Worm (Caenorhabditis elegans): Measurements from ENCODE around the gene cyh-1.
A peak's percentile ranks its signal among the peaks of the same experiment; 100 is the strongest.

The cyh-1 gene

DNA sequence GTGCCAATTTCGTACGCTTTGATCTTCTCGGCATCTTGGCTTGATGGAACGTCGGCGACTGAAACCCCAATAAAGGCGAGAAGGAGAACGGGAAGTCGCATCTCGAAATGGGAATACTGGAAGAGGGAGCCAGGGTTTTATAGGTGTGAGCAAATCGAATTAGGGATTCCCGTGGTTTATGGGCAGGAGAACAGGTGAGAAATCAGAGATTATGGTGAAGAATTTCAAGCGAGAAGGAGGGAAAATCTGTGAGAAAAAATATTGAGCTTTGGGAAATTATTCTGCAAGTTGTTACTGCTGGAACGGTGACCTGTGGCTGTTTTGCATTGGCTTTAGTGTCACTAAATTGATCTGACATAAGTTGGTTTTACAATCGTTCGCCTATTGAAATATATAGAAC is 33.2 kb upstream of the cyh-1 start, which contains the start of gene Y49F6B.13:
Y49F6B.13 (minus strand) TSS at position 101 of the 400 bp plus-strand sequence.
- TF ChIP-seq flt-1 (GFP tag; IDR thresholded peaks at IDR 0.05) (no peak), ceh-13 (GFP tag; optimal IDR thresholded peaks at IDR 0.05) (no peak), tra-4 (tag; optimal IDR thresholded peaks at IDR 0.05) (no peak), ceh-36 (tag; optimal IDR thresholded peaks at IDR 0.05) (no peak), pes-1 (GFP tag; IDR thresholded peaks at IDR 0.05) (no peak), hnd-1 (tag; optimal IDR thresholded peaks at IDR 0.05) (no peak), scrt-1 (GFP tag; IDR thresholded peaks at IDR 0.05) (no peak), tbx-37 (GFP tag; conservative IDR thresholded peaks at IDR 0.05) (no peak), ets-7 (tag; optimal IDR thresholded peaks at IDR 0.05) (no peak), B0310.2 (tag; optimal IDR thresholded peaks at IDR 0.05) (no peak)

DNA sequence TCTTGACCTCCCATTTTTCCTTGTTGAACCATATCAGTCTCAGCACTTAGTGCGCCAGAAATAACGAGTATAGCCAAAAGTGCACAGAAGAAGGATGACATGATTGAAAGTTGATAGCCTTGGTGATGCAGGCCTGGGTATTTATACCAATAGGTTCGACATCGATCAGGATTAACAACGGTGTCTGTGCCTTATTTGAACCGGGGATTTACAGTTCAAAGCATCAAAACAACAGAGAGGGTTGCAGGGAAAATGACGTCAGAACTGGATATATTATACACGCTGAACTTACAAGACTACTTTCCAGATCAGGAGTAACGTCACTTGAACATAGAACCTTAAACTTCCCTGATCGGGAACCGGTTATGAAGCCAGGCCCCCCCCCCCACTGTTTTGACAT is 32.5 kb upstream of the cyh-1 start, which contains the start of gene Y49F6B.12:
Y49F6B.12 (minus strand) TSS at position 101 of the 400 bp plus-strand sequence.
- TF ChIP-seq tra-4 (tag; optimal IDR thresholded peaks at IDR 0.05), result no peak
- no peak for TF ChIP-seq scrt-1 (GFP tag; IDR thresholded peaks at IDR 0.05)
- TF ChIP-seq F13C5.2 (tag; optimal IDR thresholded peaks at IDR 0.05), result no peak
- no peak for TF ChIP-seq pes-1 (GFP tag; IDR thresholded peaks at IDR 0.05)
- no peak for TF ChIP-seq hnd-1 (tag; optimal IDR thresholded peaks at IDR 0.05)
- TF ChIP-seq aly-1 (tag; optimal IDR thresholded peaks at IDR 0.05), result no peak
- no peak for TF ChIP-seq flt-1 (GFP tag; IDR thresholded peaks at IDR 0.05)
- no peak for TF ChIP-seq ceh-36 (tag; optimal IDR thresholded peaks at IDR 0.05)
- TF ChIP-seq ets-7 (tag; optimal IDR thresholded peaks at IDR 0.05), result no peak
- no peak for TF ChIP-seq B0310.2 (tag; optimal IDR thresholded peaks at IDR 0.05)
- TF ChIP-seq tbx-37 (GFP tag; conservative IDR thresholded peaks at IDR 0.05), result no peak
- TF ChIP-seq hmg-4 (GFP tag; optimal IDR thresholded peaks at IDR 0.05), result no peak
- TF ChIP-seq tbx-11 (GFP tag; IDR thresholded peaks at IDR 0.05), result no peak
- TF ChIP-seq ceh-13 (GFP tag; optimal IDR thresholded peaks at IDR 0.05), result no peak
- no peak for TF ChIP-seq sea-1 (GFP tag; conservative IDR thresholded peaks at IDR 0.05)

DNA sequence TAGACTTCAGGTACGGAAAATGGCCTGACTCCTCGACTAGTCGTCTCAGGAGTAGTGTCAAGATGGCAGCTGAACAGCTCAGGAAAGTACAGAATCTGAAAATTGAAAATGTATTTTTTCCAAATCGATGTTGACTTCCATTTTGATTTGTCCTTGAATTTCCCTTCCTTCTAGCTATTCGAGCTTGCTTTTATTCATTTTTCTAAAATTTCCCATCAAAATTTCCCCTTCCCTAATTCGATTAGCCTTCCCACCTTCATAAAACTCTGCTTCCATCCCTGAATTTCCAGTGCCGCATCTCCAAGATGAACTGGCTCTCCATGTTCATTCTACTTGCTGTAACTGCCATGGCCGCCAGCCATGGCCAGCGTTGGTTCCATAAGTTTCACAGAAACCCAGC is 32.0 kb upstream of the cyh-1 start, which contains the start of gene Y49F6B.6:
Y49F6B.6 (plus strand) TSS at position 301 of the 400 bp plus-strand sequence.
- TF ChIP-seq tra-4 (tag; optimal IDR thresholded peaks at IDR 0.05) (no peak), ets-7 (tag; optimal IDR thresholded peaks at IDR 0.05) (no peak), B0310.2 (tag; optimal IDR thresholded peaks at IDR 0.05) (no peak), aly-1 (tag; optimal IDR thresholded peaks at IDR 0.05) (no peak), sea-1 (GFP tag; conservative IDR thresholded peaks at IDR 0.05) (no peak), ama-1 (optimal IDR thresholded peaks at IDR 0.05) (no peak), scrt-1 (GFP tag; IDR thresholded peaks at IDR 0.05) (no peak), F13C5.2 (tag; optimal IDR thresholded peaks at IDR 0.05) (no peak), tbx-11 (GFP tag; IDR thresholded peaks at IDR 0.05) (no peak), tbx-37 (GFP tag; conservative IDR thresholded peaks at IDR 0.05) (no peak), hmbx-1 (tag; optimal IDR thresholded peaks at IDR 0.05) (no peak)

DNA sequence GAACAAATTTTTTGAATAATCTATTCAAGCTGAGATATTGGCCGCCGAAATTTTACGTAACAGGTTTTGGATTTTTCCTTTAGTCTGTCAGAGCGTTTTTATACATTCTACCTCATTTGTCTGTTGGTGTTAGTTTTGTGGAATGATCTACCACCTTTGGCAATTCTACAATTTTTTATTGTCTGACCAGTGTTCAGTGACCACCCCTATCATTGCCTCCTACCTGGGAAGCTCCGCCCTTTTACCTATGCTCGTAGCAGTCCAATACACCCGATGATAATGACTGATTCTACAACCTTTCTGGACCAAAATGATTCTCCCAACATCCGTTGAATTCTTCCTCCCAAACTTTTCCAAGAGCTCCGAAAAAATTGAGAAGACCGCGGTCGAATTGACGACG is 31.1 kb upstream of the cyh-1 start, which contains the start of gene sdz-32:
sdz-32 (plus strand) TSS at position 301 of the 400 bp plus-strand sequence.
- TF ChIP-seq hmbx-1 (tag; optimal IDR thresholded peaks at IDR 0.05), result no peak
- no peak for TF ChIP-seq hmg-4 (GFP tag; optimal IDR thresholded peaks at IDR 0.05)
- no peak for TF ChIP-seq tra-4 (tag; optimal IDR thresholded peaks at IDR 0.05)
- TF ChIP-seq B0310.2 (tag; optimal IDR thresholded peaks at IDR 0.05), result no peak
- no peak for TF ChIP-seq ceh-36 (tag; optimal IDR thresholded peaks at IDR 0.05)
- TF ChIP-seq ets-7 (tag; optimal IDR thresholded peaks at IDR 0.05), result no peak
- TF ChIP-seq F13C5.2 (tag; optimal IDR thresholded peaks at IDR 0.05), result no peak
- no peak for TF ChIP-seq hnd-1 (tag; optimal IDR thresholded peaks at IDR 0.05)
- TF ChIP-seq tbx-37 (GFP tag; conservative IDR thresholded peaks at IDR 0.05), result no peak
- no peak for TF ChIP-seq tbx-11 (GFP tag; IDR thresholded peaks at IDR 0.05)
- no peak for TF ChIP-seq pes-1 (GFP tag; IDR thresholded peaks at IDR 0.05)
- no peak for TF ChIP-seq scrt-1 (GFP tag; IDR thresholded peaks at IDR 0.05)
- no peak for TF ChIP-seq ama-1 (optimal IDR thresholded peaks at IDR 0.05)
- TF ChIP-seq flt-1 (GFP tag; IDR thresholded peaks at IDR 0.05), result no peak
- no peak for TF ChIP-seq ceh-13 (GFP tag; optimal IDR thresholded peaks at IDR 0.05)
- TF ChIP-seq aly-1 (tag; optimal IDR thresholded peaks at IDR 0.05), result no peak

DNA sequence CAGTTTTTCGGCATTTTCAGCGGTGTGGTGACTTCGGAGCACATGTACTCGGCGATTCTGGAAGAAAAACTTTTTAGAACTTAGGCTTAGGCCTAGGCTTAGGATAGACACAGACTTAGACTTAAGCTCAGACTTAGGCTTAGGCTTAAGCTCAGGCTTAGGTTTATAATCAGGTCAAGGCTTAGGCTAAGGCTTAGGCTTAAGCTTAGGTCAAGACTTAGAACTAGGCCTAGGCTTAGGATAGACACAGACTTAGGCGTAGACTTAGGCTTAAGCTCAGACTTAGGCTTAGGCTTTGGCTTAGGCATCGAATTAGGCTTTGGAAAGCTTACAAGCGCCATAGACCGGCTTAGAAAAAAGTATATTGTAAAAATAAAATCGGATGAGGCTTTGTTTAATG is 28.3 kb upstream of the cyh-1 start:
- TF ChIP-seq scrt-1 (GFP tag; IDR thresholded peaks at IDR 0.05) (no peak), pes-1 (GFP tag; IDR thresholded peaks at IDR 0.05) (no peak), ceh-36 (tag; optimal IDR thresholded peaks at IDR 0.05) (peak; percentile 71), ets-7 (tag; optimal IDR thresholded peaks at IDR 0.05) (no peak), tra-4 (tag; optimal IDR thresholded peaks at IDR 0.05) (no peak), tbx-11 (GFP tag; IDR thresholded peaks at IDR 0.05) (no peak)

DNA sequence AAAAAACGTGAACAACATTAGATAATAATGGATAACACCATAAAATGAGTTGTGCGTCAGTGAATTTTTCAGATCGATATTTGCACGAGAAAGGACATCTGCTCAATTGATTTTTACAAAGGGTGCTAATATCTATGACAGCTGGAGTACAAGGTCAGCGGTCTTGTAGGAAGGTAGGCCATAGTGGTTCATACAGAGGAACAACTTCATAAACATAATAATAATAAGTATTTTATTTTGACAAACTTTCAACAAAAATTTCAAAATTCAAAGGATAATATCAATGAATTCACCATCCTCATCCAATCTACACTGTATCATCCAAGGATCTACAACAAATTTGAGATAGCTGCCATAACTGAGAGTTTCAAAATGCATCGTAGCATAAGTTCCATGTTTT is 27.6 kb upstream of the cyh-1 start, which contains the start of gene fbxb-104:
fbxb-104 (minus strand) TSS at position 101 of the 400 bp plus-strand sequence.
- TF ChIP-seq ets-7 (tag; optimal IDR thresholded peaks at IDR 0.05), result no peak
- no peak for TF ChIP-seq B0310.2 (tag; optimal IDR thresholded peaks at IDR 0.05)
- no peak for TF ChIP-seq hmg-4 (GFP tag; optimal IDR thresholded peaks at IDR 0.05)
- TF ChIP-seq tra-4 (tag; optimal IDR thresholded peaks at IDR 0.05), result no peak
- no peak for TF ChIP-seq flt-1 (GFP tag; IDR thresholded peaks at IDR 0.05)
- no peak for TF ChIP-seq tbx-11 (GFP tag; IDR thresholded peaks at IDR 0.05)
- TF ChIP-seq ceh-36 (tag; optimal IDR thresholded peaks at IDR 0.05), result no peak

DNA sequence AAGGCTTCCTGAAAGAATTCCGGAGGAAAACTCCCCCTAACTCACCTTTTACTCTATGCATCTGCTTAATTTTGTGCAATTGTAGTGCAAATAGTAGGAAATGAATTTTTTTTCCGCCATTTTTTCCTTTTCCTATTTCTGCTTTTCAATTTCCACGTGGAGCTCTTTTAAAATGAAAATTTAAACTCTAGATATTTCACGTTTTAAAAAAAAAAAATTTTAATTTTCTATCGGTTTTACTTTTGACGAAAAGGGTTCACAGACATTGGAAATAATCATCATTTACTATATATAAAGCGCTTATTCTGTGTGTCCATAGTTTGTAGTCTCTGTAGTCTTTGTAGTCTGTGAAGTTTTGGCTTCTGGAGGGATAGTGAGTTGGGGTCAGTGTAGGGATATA is 23.2 kb upstream of the cyh-1 start, which contains the start of gene Y49F6B.8:
Y49F6B.8 (minus strand) TSS at position 101 of the 400 bp plus-strand sequence.
- TF ChIP-seq ama-1 (optimal IDR thresholded peaks at IDR 0.05) (no peak), aly-1 (tag; optimal IDR thresholded peaks at IDR 0.05) (no peak), B0310.2 (tag; optimal IDR thresholded peaks at IDR 0.05) (no peak), F13C5.2 (tag; optimal IDR thresholded peaks at IDR 0.05) (no peak), hmg-4 (GFP tag; optimal IDR thresholded peaks at IDR 0.05) (no peak), hnd-1 (tag; optimal IDR thresholded peaks at IDR 0.05) (no peak), ceh-13 (GFP tag; optimal IDR thresholded peaks at IDR 0.05) (no peak), tbx-11 (GFP tag; IDR thresholded peaks at IDR 0.05) (no peak), pes-1 (GFP tag; IDR thresholded peaks at IDR 0.05) (no peak), tbx-37 (GFP tag; conservative IDR thresholded peaks at IDR 0.05) (no peak), tra-4 (tag; optimal IDR thresholded peaks at IDR 0.05) (no peak), hmbx-1 (tag; optimal IDR thresholded peaks at IDR 0.05) (no peak)
